Fruit fly (Drosophila melanogaster): Measurements from ENCODE around the gene RabGGTb.

dm6 chr2L:2830341-2830800, 48.5 kb upstream of the RabGGTb start:
- TF ChIP-seq OdsH (GFP tag; optimal IDR thresholded peaks at IDR 0.05) = peak; percentile 95
- peak; percentile 90 for TF ChIP-seq dac (GFP tag; optimal IDR thresholded peaks at IDR 0.05)
- TF ChIP-seq CG11294 (GFP tag; IDR thresholded peaks at IDR 0.05) = peak; percentile 65; the same call in 1 of the 2 replicates

Data from whole organism, prepupa.